Fruit fly (Drosophila melanogaster) whole organism, prepupa: ENCODE results near the gene CG3408.

Experiments used
- Blimp-1 ChIP-seq: fragments of 200-800 bp; sonication (Bioruptor generic); optimal IDR thresholded peaks from 3 replicates; lab custom pipeline; 2017; ENCODE audit warnings: missing biosample characterization, missing genetic modification characterization, mild to moderate bottlenecking, moderate library complexity, missing genetic modification reagents
- CG10631 ChIP-seq: fragments of 200-800 bp; sonication (Bioruptor generic); optimal IDR thresholded peaks from 2 replicates; lab custom pipeline; 2016; ENCODE audit warnings: missing biosample characterization, missing genetic modification characterization
- CG11294 ChIP-seq: fragments of 200-800 bp; sonication (Bioruptor generic); IDR thresholded peaks from 2 replicates; pipeline ENCODE4 v1.3.6; 2022; ENCODE audit warnings: missing biosample characterization, missing genetic modification characterization
- CG11902 ChIP-seq: fragments of 200-800 bp; sonication (Bioruptor generic); optimal IDR thresholded peaks from 3 replicates; lab custom pipeline; 2016; ENCODE audit warnings: missing biosample characterization, missing genetic modification characterization
- CG15336 ChIP-seq: fragments of 200-800 bp; sonication (Bioruptor generic); IDR thresholded peaks from 2 replicates; pipeline ENCODE4 v1.3.6; 2022; ENCODE audit warnings: missing biosample characterization, missing genetic modification characterization
- CG1621 ChIP-seq: fragments of 200-800 bp; sonication (Bioruptor generic); optimal IDR thresholded peaks from 3 replicates; lab custom pipeline; 2018; ENCODE audit warnings: missing biosample characterization, mild to moderate bottlenecking, missing genetic modification characterization
- CG3032 ChIP-seq: fragments of 200-800 bp; optimal IDR thresholded peaks from 2 replicates; lab custom pipeline; 2019; ENCODE audit warnings: missing biosample characterization, mild to moderate bottlenecking, missing genetic modification characterization, moderate library complexity
- CG31627 ChIP-seq: fragments of 200-800 bp; sonication (Bioruptor generic); optimal IDR thresholded peaks from 3 replicates; lab custom pipeline; 2016; ENCODE audit warnings: missing biosample characterization, missing genetic modification characterization
- CG3919 ChIP-seq: fragments of 200-800 bp; sonication (Bioruptor generic); optimal IDR thresholded peaks from 3 replicates; lab custom pipeline; 2016; ENCODE audit warnings: missing biosample characterization, missing genetic modification characterization
- CG6276 ChIP-seq: fragments of 200-800 bp; sonication (Bioruptor generic); optimal IDR thresholded peaks from 2 replicates; lab custom pipeline; 2017; ENCODE audit warnings: missing biosample characterization, mild to moderate bottlenecking, missing genetic modification characterization
- CG6792 ChIP-seq: fragments of 200-800 bp; sonication (Bioruptor generic); optimal IDR thresholded peaks from 3 replicates; lab custom pipeline; 2016; ENCODE audit warnings: missing biosample characterization, missing genetic modification characterization
- CG6808 ChIP-seq: fragments of 200-800 bp; sonication (Bioruptor generic); optimal IDR thresholded peaks from 3 replicates; lab custom pipeline; 2017; ENCODE audit warnings: missing biosample characterization, missing genetic modification characterization, mild to moderate bottlenecking, moderate library complexity, missing genetic modification reagents
- CG6854 ChIP-seq: fragments of 200-800 bp; sonication (Bioruptor generic); optimal IDR thresholded peaks from 2 replicates; lab custom pipeline; 2017; ENCODE audit warnings: missing biosample characterization, mild to moderate bottlenecking, missing genetic modification characterization
- CG7368 ChIP-seq: fragments of 200-800 bp; sonication (Bioruptor generic); optimal IDR thresholded peaks from 3 replicates; lab custom pipeline; 2016; ENCODE audit warnings: missing biosample characterization, missing genetic modification characterization
- CG8119 ChIP-seq: fragments of 200-800 bp; sonication (Bioruptor generic); IDR thresholded peaks from 3 replicates; pipeline ENCODE4 v1.3.6; 2022; ENCODE audit warnings: missing biosample characterization, missing genetic modification characterization
- CG8319 ChIP-seq: fragments of 200-800 bp; sonication (Bioruptor generic); optimal IDR thresholded peaks from 3 replicates; lab custom pipeline; 2016; ENCODE audit warnings: missing biosample characterization, missing genetic modification characterization
- CG8632 ChIP-seq: fragments of 200-800 bp; sonication (Bioruptor generic); optimal IDR thresholded peaks from 3 replicates; lab custom pipeline; 2016; ENCODE audit warnings: missing biosample characterization, missing genetic modification characterization
- CG9139 ChIP-seq: fragments of 200-800 bp; sonication (Bioruptor generic); optimal IDR thresholded peaks from 3 replicates; lab custom pipeline; 2017; ENCODE audit warnings: missing biosample characterization, mild to moderate bottlenecking, missing genetic modification characterization
- Eip75B ChIP-seq: fragments of 200-800 bp; sonication (Bioruptor generic); optimal IDR thresholded peaks from 3 replicates; lab custom pipeline; 2016; ENCODE audit warnings: missing biosample characterization, missing genetic modification characterization
- Eip78C ChIP-seq: fragments of 200-800 bp; sonication (Bioruptor generic); peaks from one replicate; lab custom pipeline; 2016; ENCODE audit warnings: missing biosample characterization, missing genetic modification characterization
- Eip93F ChIP-seq: fragments of 200-800 bp; sonication (Bioruptor generic); optimal IDR thresholded peaks from 2 replicates; lab custom pipeline; 2016; ENCODE audit warnings: missing biosample characterization, mild to moderate bottlenecking, missing genetic modification characterization
- Ets96B ChIP-seq: fragments of 200-800 bp; optimal IDR thresholded peaks from 2 replicates; lab custom pipeline; 2019; ENCODE audit warnings: missing biosample characterization, mild to moderate bottlenecking, missing genetic modification characterization, moderate library complexity
- Lpt ChIP-seq: fragments of 200-800 bp; sonication (Bioruptor generic); optimal IDR thresholded peaks from 3 replicates; lab custom pipeline; 2016; ENCODE audit warnings: missing biosample characterization, missing genetic modification characterization
- Met ChIP-seq: fragments of 200-800 bp; sonication (Bioruptor generic); optimal IDR thresholded peaks from 3 replicates; lab custom pipeline; 2016; ENCODE audit warnings: missing biosample characterization, missing genetic modification characterization
- OdsH ChIP-seq: fragments of 200-800 bp; sonication (Bioruptor generic); optimal IDR thresholded peaks from 3 replicates; lab custom pipeline; 2016; ENCODE audit warnings: missing biosample characterization, missing genetic modification characterization
- Smox ChIP-seq: fragments of 200-800 bp; sonication (Bioruptor generic); optimal IDR thresholded peaks from 3 replicates; lab custom pipeline; 2016; ENCODE audit warnings: missing biosample characterization, missing genetic modification characterization
- Sox14 ChIP-seq: fragments of 200-800 bp; sonication (Bioruptor generic); optimal IDR thresholded peaks from 3 replicates; lab custom pipeline; 2016; ENCODE audit warnings: missing biosample characterization, missing genetic modification characterization
- achi ChIP-seq: fragments of 200-800 bp; sonication (Bioruptor generic); optimal IDR thresholded peaks from 3 replicates; lab custom pipeline; 2016; ENCODE audit warnings: missing biosample characterization, missing genetic modification characterization
- acj6 ChIP-seq: fragments of 200-800 bp; sonication (Bioruptor generic); optimal IDR thresholded peaks from 3 replicates; lab custom pipeline; 2016; ENCODE audit warnings: missing biosample characterization, missing genetic modification characterization
- dac ChIP-seq: fragments of 200-800 bp; sonication (Bioruptor generic); optimal IDR thresholded peaks from 2 replicates; lab custom pipeline; 2017; ENCODE audit warnings: missing biosample characterization, mild to moderate bottlenecking, missing genetic modification characterization
- fkh ChIP-seq: fragments of 200-800 bp; sonication (Bioruptor generic); optimal IDR thresholded peaks from 3 replicates; lab custom pipeline; 2017; ENCODE audit warnings: missing biosample characterization, mild to moderate bottlenecking, missing genetic modification characterization, moderate library complexity
- lz ChIP-seq: fragments of 200-800 bp; sonication (Bioruptor generic); optimal IDR thresholded peaks from 3 replicates; lab custom pipeline; 2016; ENCODE audit warnings: missing biosample characterization, missing genetic modification characterization
- net ChIP-seq: fragments of 200-800 bp; sonication (Bioruptor generic); optimal IDR thresholded peaks from 3 replicates; lab custom pipeline; 2016; ENCODE audit warnings: missing biosample characterization, missing genetic modification characterization
- pdm3 ChIP-seq: fragments of 200-800 bp; sonication (Bioruptor generic); optimal IDR thresholded peaks from 3 replicates; lab custom pipeline; 2016; ENCODE audit warnings: missing biosample characterization, missing genetic modification characterization
- topi ChIP-seq: fragments of 200-800 bp; sonication (Bioruptor generic); optimal IDR thresholded peaks from 3 replicates; lab custom pipeline; 2016; ENCODE audit warnings: missing biosample characterization, missing genetic modification characterization
- vri ChIP-seq: fragments of 200-800 bp; sonication (Bioruptor generic); optimal IDR thresholded peaks from 3 replicates; lab custom pipeline; 2016; ENCODE audit warnings: missing biosample characterization, mild to moderate bottlenecking, missing genetic modification characterization

Gene CG3408

DNA sequence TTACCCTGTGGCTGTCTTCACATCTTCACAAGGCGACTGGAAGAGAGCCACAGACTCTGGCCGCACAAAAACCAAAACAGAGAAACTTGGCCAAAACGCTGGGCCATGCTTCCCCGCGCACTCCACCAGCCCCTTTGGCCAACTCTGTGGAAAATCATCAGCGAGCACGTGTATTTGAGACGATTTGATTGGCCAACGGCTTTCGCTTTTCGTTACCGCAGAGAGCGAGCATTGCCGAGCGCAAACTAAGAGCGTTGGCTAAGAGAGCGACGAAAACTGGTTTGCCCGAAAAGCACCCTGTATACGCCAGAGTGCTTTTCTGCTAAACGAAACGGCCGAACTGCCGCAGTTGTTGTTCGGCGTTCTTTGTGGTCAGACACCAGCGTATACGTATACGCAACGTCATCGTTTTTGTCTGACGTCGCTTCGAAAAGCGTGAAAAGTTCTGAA, 37.5 kb upstream of the CG3408 start, which contains the start of gene CG42673 (continued):
- TF ChIP-seq Met (GFP tag; lab: Kevin White, UChicago) (no peak), vri (GFP tag; lab: Kevin White, UChicago) (peak; percentile 36), Eip75B (peak; percentile 39), CG3919 (GFP tag; lab: Kevin White, UChicago) (peak; percentile 35), CG8319 (GFP tag; lab: Kevin White, UChicago) (no peak), achi (peak; percentile 25), Eip93F (no peak), CG31627 (GFP tag; lab: Kevin White, UChicago) (no peak), CG6792 (GFP tag; lab: Kevin White, UChicago) (no peak), OdsH (GFP tag; lab: Kevin White, UChicago) (peak; percentile 3)

DNA sequence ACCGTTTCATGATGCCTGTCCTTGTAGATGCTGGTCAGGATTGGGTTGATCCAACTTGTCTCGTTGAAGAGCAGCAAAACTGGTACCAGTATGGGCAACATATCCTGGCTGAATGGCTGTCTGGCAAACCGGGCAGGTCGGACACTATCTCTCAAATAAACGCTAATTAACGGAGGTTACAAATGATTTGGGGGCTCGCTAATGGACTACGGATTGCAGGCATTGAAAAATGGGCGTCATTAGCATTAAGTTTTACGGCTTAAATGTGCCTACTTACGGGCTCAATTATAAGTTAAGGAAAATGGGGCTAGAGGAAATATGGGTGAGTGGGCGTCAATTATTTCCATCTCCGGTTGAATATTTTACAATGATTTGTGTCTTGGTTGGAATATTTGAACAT, 34.5 kb upstream of the CG3408 start, which contains the start of gene Ir67a:
TSS of gene Ir67a (minus strand) at position 101 of the 400 bp plus-strand sequence.
- no peak for TF ChIP-seq CG6276 (GFP tag; lab: Kevin White, UChicago)
- no peak for TF ChIP-seq CG15336 (GFP tag; lab: Robert Waterston, UW)
- no peak for TF ChIP-seq CG8319 (GFP tag; lab: Kevin White, UChicago)
- TF ChIP-seq dac (GFP tag; lab: Kevin White, UChicago), result no peak
- TF ChIP-seq CG11294, result no peak
- TF ChIP-seq acj6 (GFP tag; lab: Kevin White, UChicago), result no peak
- no peak for TF ChIP-seq Sox14 (GFP tag; lab: Kevin White, UChicago)
- no peak for TF ChIP-seq achi
- TF ChIP-seq CG31627 (GFP tag; lab: Kevin White, UChicago), result no peak
- TF ChIP-seq lz (GFP tag; lab: Kevin White, UChicago), result no peak
- TF ChIP-seq pdm3 (GFP tag; lab: Kevin White, UChicago), result no peak
- no peak for TF ChIP-seq CG7368
- TF ChIP-seq CG8632, result no peak
- TF ChIP-seq fkh, result no peak

DNA sequence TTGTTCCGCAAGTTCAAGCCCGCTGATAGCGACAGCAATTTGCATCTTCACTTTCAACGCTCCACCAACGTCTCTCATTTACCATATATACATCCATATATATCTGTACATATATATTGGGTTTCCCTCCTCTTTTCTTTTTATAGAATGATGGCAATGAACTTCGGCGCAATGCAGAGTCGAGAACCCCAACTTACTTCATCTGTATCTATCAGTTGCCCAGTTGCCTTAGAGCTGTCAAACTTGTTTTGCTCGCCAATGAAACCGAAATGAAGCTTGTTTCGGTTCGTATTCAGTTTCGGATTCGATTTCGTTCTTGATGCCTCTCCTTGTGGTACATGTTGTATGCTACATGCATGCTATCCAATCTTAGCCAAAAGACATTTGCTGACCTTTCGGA, 19.5 kb upstream of the CG3408 start, which contains the start of gene Or67a:
TSS of gene Or67a (plus strand) at position 233 of the 400 bp plus-strand sequence.
- TF ChIP-seq vri (GFP tag; lab: Kevin White, UChicago) (no peak), Lpt (peak; percentile 17), Ets96B (no peak), Eip93F (no peak), pdm3 (GFP tag; lab: Kevin White, UChicago) (no peak), net (GFP tag; lab: Kevin White, UChicago) (no peak), CG11902 (GFP tag; lab: Kevin White, UChicago) (no peak), Blimp-1 (peak; percentile 80), CG6276 (GFP tag; lab: Kevin White, UChicago) (peak; percentile 4), CG6854 (GFP tag; lab: Kevin White, UChicago) (no peak), Eip78C (GFP tag; lab: Kevin White, UChicago) (peak; percentile 56)

DNA sequence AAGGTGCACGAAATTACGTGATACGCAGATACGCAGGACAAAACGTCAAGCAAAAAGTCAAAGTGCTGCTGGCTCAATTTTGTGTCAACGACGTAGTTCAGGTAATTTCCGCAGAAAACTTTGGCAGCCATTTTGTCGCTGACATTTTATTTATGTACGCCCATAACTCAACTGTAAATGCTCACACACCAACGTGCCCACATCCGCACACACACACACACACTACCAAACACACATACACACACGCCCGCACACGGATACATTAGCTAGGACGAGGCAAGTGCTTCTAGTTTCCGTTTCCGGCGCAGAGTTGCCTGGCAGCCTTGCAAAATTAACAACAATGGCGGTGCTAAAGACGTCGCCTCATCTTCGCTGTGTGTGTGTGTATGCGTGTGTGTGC, 16.1 kb upstream of the CG3408 start, which contains the start of gene CG33700:
TSS of gene CG33700 (minus strand) at position 101 of the 400 bp plus-strand sequence.
- peak; percentile 41 for TF ChIP-seq CG6808 (GFP tag; lab: Kevin White, UChicago)
- TF ChIP-seq topi (GFP tag; lab: Kevin White, UChicago), result no peak
- TF ChIP-seq Eip75B, result no peak
- TF ChIP-seq CG3032 (tag; lab: Kevin White, UChicago), result peak; percentile 2
- TF ChIP-seq CG9139 (GFP tag; lab: Kevin White, UChicago), result peak; percentile 16
- no peak for TF ChIP-seq CG10631 (GFP tag; lab: Kevin White, UChicago)
- peak; percentile 35 for TF ChIP-seq CG1621 (tag; lab: Kevin White, UChicago)
- no peak for TF ChIP-seq CG8119 (GFP tag; lab: Robert Waterston, UW)
- no peak for TF ChIP-seq Smox (GFP tag; lab: Kevin White, UChicago)
- TF ChIP-seq Eip78C (GFP tag; lab: Kevin White, UChicago), result peak; percentile 3
